Fruit fly (Drosophila melanogaster) whole organism, prepupa: Measurements from ENCODE around the gene CG14322.

Experiments
- Blimp-1 ChIP-seq: fragments of 200-800 bp; sonication (Bioruptor generic); optimal IDR thresholded peaks from 3 replicates; lab custom pipeline; 2017; ENCODE audit warnings: missing biosample characterization, missing genetic modification characterization, mild to moderate bottlenecking, moderate library complexity, missing genetic modification reagents
- CG10631 ChIP-seq: fragments of 200-800 bp; sonication (Bioruptor generic); optimal IDR thresholded peaks from 2 replicates; lab custom pipeline; 2016; ENCODE audit warnings: missing biosample characterization, missing genetic modification characterization
- CG10669 ChIP-seq: fragments of 200-800 bp; sonication (Bioruptor generic); optimal IDR thresholded peaks from 3 replicates; lab custom pipeline; 2018; ENCODE audit warnings: missing biosample characterization, mild to moderate bottlenecking, missing genetic modification characterization, moderate library complexity
- CG11294 ChIP-seq: fragments of 200-800 bp; sonication (Bioruptor generic); IDR thresholded peaks from 2 replicates; pipeline ENCODE4 v1.3.6; 2022; ENCODE audit warnings: missing biosample characterization, missing genetic modification characterization
- CG11762 ChIP-seq: fragments of 200-800 bp; sonication (Bioruptor generic); optimal IDR thresholded peaks from 3 replicates; lab custom pipeline; 2016; ENCODE audit warnings: missing biosample characterization, missing genetic modification characterization; ENCODE audit not compliant: insufficient read depth
- CG11902 ChIP-seq: fragments of 200-800 bp; sonication (Bioruptor generic); optimal IDR thresholded peaks from 3 replicates; lab custom pipeline; 2016; ENCODE audit warnings: missing biosample characterization, missing genetic modification characterization
- CG1621 ChIP-seq: fragments of 200-800 bp; sonication (Bioruptor generic); optimal IDR thresholded peaks from 3 replicates; lab custom pipeline; 2018; ENCODE audit warnings: missing biosample characterization, mild to moderate bottlenecking, missing genetic modification characterization
- CG16779 ChIP-seq: fragments of 200-800 bp; sonication (Bioruptor generic); optimal IDR thresholded peaks from 3 replicates; lab custom pipeline; 2017; ENCODE audit warnings: missing biosample characterization, mild to moderate bottlenecking, missing genetic modification characterization
- CG3032 ChIP-seq: fragments of 200-800 bp; optimal IDR thresholded peaks from 2 replicates; lab custom pipeline; 2019; ENCODE audit warnings: missing biosample characterization, mild to moderate bottlenecking, missing genetic modification characterization, moderate library complexity
- CG31627 ChIP-seq: fragments of 200-800 bp; sonication (Bioruptor generic); optimal IDR thresholded peaks from 3 replicates; lab custom pipeline; 2016; ENCODE audit warnings: missing biosample characterization, missing genetic modification characterization
- CG34406 ChIP-seq: fragments of 200-800 bp; sonication (Bioruptor generic); optimal IDR thresholded peaks from 3 replicates; lab custom pipeline; 2016; ENCODE audit warnings: missing biosample characterization, missing genetic modification characterization
- CG3919 ChIP-seq: fragments of 200-800 bp; sonication (Bioruptor generic); optimal IDR thresholded peaks from 3 replicates; lab custom pipeline; 2016; ENCODE audit warnings: missing biosample characterization, missing genetic modification characterization
- CG4318 ChIP-seq: fragments of 200-800 bp; sonication (Bioruptor generic); optimal IDR thresholded peaks from 3 replicates; lab custom pipeline; 2017; ENCODE audit warnings: missing biosample characterization, mild to moderate bottlenecking, missing genetic modification characterization
- CG6163 ChIP-seq: fragments of 200-800 bp; sonication (Bioruptor generic); IDR thresholded peaks from 3 replicates; pipeline ENCODE4 v1.3.6; 2022; ENCODE audit warnings: missing biosample characterization, missing genetic modification characterization
- CG6276 ChIP-seq: fragments of 200-800 bp; sonication (Bioruptor generic); optimal IDR thresholded peaks from 2 replicates; lab custom pipeline; 2017; ENCODE audit warnings: missing biosample characterization, mild to moderate bottlenecking, missing genetic modification characterization
- CG6792 ChIP-seq: fragments of 200-800 bp; sonication (Bioruptor generic); optimal IDR thresholded peaks from 3 replicates; lab custom pipeline; 2016; ENCODE audit warnings: missing biosample characterization, missing genetic modification characterization
- CG6808 ChIP-seq: fragments of 200-800 bp; sonication (Bioruptor generic); optimal IDR thresholded peaks from 3 replicates; lab custom pipeline; 2017; ENCODE audit warnings: missing biosample characterization, missing genetic modification characterization, mild to moderate bottlenecking, moderate library complexity, missing genetic modification reagents
- CG7368 ChIP-seq: fragments of 200-800 bp; sonication (Bioruptor generic); optimal IDR thresholded peaks from 3 replicates; lab custom pipeline; 2016; ENCODE audit warnings: missing biosample characterization, missing genetic modification characterization
- CG8119 ChIP-seq: fragments of 200-800 bp; sonication (Bioruptor generic); IDR thresholded peaks from 3 replicates; pipeline ENCODE4 v1.3.6; 2022; ENCODE audit warnings: missing biosample characterization, missing genetic modification characterization
- CG8319 ChIP-seq: fragments of 200-800 bp; sonication (Bioruptor generic); optimal IDR thresholded peaks from 3 replicates; lab custom pipeline; 2016; ENCODE audit warnings: missing biosample characterization, missing genetic modification characterization
- CG8632 ChIP-seq: fragments of 200-800 bp; sonication (Bioruptor generic); optimal IDR thresholded peaks from 3 replicates; lab custom pipeline; 2016; ENCODE audit warnings: missing biosample characterization, missing genetic modification characterization
- CG9139 ChIP-seq: fragments of 200-800 bp; sonication (Bioruptor generic); optimal IDR thresholded peaks from 3 replicates; lab custom pipeline; 2017; ENCODE audit warnings: missing biosample characterization, mild to moderate bottlenecking, missing genetic modification characterization
- Eip75B ChIP-seq: fragments of 200-800 bp; sonication (Bioruptor generic); optimal IDR thresholded peaks from 3 replicates; lab custom pipeline; 2016; ENCODE audit warnings: missing biosample characterization, missing genetic modification characterization
- Eip78C ChIP-seq: fragments of 200-800 bp; sonication (Bioruptor generic); peaks from one replicate; lab custom pipeline; 2016; ENCODE audit warnings: missing biosample characterization, missing genetic modification characterization
- Eip93F ChIP-seq: fragments of 200-800 bp; sonication (Bioruptor generic); optimal IDR thresholded peaks from 2 replicates; lab custom pipeline; 2016; ENCODE audit warnings: missing biosample characterization, mild to moderate bottlenecking, missing genetic modification characterization
- Ets96B ChIP-seq: fragments of 200-800 bp; optimal IDR thresholded peaks from 2 replicates; lab custom pipeline; 2019; ENCODE audit warnings: missing biosample characterization, mild to moderate bottlenecking, missing genetic modification characterization, moderate library complexity
- Hr38 ChIP-seq: sonication (Bioruptor generic); optimal IDR thresholded peaks from 2 replicates; lab custom pipeline; 2016; ENCODE audit warnings: missing biosample characterization, missing genetic modification characterization
- Met ChIP-seq: fragments of 200-800 bp; sonication (Bioruptor generic); optimal IDR thresholded peaks from 3 replicates; lab custom pipeline; 2016; ENCODE audit warnings: missing biosample characterization, missing genetic modification characterization
- OdsH ChIP-seq: fragments of 200-800 bp; sonication (Bioruptor generic); optimal IDR thresholded peaks from 3 replicates; lab custom pipeline; 2016; ENCODE audit warnings: missing biosample characterization, missing genetic modification characterization
- Sox102F ChIP-seq: fragments of 200-800 bp; sonication (Bioruptor generic); optimal IDR thresholded peaks from 2 replicates; lab custom pipeline; 2016; ENCODE audit warnings: missing biosample characterization, mild to moderate bottlenecking, missing genetic modification characterization
- Sox14 ChIP-seq: fragments of 200-800 bp; sonication (Bioruptor generic); optimal IDR thresholded peaks from 3 replicates; lab custom pipeline; 2016; ENCODE audit warnings: missing biosample characterization, missing genetic modification characterization
- Sox15 ChIP-seq: fragments of 200-800 bp; sonication (Bioruptor generic); optimal IDR thresholded peaks from 3 replicates; lab custom pipeline; 2016; ENCODE audit warnings: missing biosample characterization, missing genetic modification characterization
- achi ChIP-seq: fragments of 200-800 bp; sonication (Bioruptor generic); optimal IDR thresholded peaks from 3 replicates; lab custom pipeline; 2016; ENCODE audit warnings: missing biosample characterization, missing genetic modification characterization
- acj6 ChIP-seq: fragments of 200-800 bp; sonication (Bioruptor generic); optimal IDR thresholded peaks from 3 replicates; lab custom pipeline; 2016; ENCODE audit warnings: missing biosample characterization, missing genetic modification characterization
- dac ChIP-seq: fragments of 200-800 bp; sonication (Bioruptor generic); optimal IDR thresholded peaks from 2 replicates; lab custom pipeline; 2017; ENCODE audit warnings: missing biosample characterization, mild to moderate bottlenecking, missing genetic modification characterization
- esn ChIP-seq: fragments of 200-800 bp; sonication (Bioruptor generic); optimal IDR thresholded peaks from 2 replicates; lab custom pipeline; 2016; ENCODE audit warnings: missing biosample characterization, mild to moderate bottlenecking, missing genetic modification characterization, moderate library complexity
- fd59A ChIP-seq: fragments of 200-800 bp; sonication (Bioruptor generic); optimal IDR thresholded peaks from 2 replicates; lab custom pipeline; 2017; ENCODE audit warnings: missing biosample characterization, mild to moderate bottlenecking, missing genetic modification characterization, missing genetic modification reagents
- fd85E ChIP-seq: fragments of 200-800 bp; sonication (Bioruptor generic); optimal IDR thresholded peaks from 3 replicates; lab custom pipeline; 2016; ENCODE audit warnings: missing biosample characterization, missing genetic modification characterization
- lz ChIP-seq: fragments of 200-800 bp; sonication (Bioruptor generic); optimal IDR thresholded peaks from 3 replicates; lab custom pipeline; 2016; ENCODE audit warnings: missing biosample characterization, missing genetic modification characterization
- net ChIP-seq: fragments of 200-800 bp; sonication (Bioruptor generic); optimal IDR thresholded peaks from 3 replicates; lab custom pipeline; 2016; ENCODE audit warnings: missing biosample characterization, missing genetic modification characterization
- pdm3 ChIP-seq: fragments of 200-800 bp; sonication (Bioruptor generic); optimal IDR thresholded peaks from 3 replicates; lab custom pipeline; 2016; ENCODE audit warnings: missing biosample characterization, missing genetic modification characterization
- salr ChIP-seq, 2 experiments: fragments of 200-800 bp; sonication (Bioruptor generic); optimal IDR thresholded peaks; 3 replicates each; lab custom pipeline; 2016 to 2018; ENCODE audit warnings: missing biosample characterization in 2 of 2, missing genetic modification characterization in 2 of 2, mild to moderate bottlenecking in 1 of 2
- ss ChIP-seq, 2 experiments: fragments of 200-800 bp; sonication (Bioruptor generic); optimal IDR thresholded peaks; 2 replicates in 1 of 2; 3 replicates in 1 of 2; lab custom pipeline; 2017 to 2018; ENCODE audit warnings: mild to moderate bottlenecking in 2 of 2, missing biosample characterization in 2 of 2, missing genetic modification characterization in 2 of 2, moderate library complexity in 1 of 2
- svp ChIP-seq: fragments of 200-800 bp; sonication (Bioruptor generic); peaks from one replicate; lab custom pipeline; 2016; ENCODE audit warnings: missing biosample characterization, missing genetic modification characterization
- topi ChIP-seq: fragments of 200-800 bp; sonication (Bioruptor generic); optimal IDR thresholded peaks from 3 replicates; lab custom pipeline; 2016; ENCODE audit warnings: missing biosample characterization, missing genetic modification characterization
- vri ChIP-seq: fragments of 200-800 bp; sonication (Bioruptor generic); optimal IDR thresholded peaks from 3 replicates; lab custom pipeline; 2016; ENCODE audit warnings: missing biosample characterization, mild to moderate bottlenecking, missing genetic modification characterization

CG14322 gene

DNA sequence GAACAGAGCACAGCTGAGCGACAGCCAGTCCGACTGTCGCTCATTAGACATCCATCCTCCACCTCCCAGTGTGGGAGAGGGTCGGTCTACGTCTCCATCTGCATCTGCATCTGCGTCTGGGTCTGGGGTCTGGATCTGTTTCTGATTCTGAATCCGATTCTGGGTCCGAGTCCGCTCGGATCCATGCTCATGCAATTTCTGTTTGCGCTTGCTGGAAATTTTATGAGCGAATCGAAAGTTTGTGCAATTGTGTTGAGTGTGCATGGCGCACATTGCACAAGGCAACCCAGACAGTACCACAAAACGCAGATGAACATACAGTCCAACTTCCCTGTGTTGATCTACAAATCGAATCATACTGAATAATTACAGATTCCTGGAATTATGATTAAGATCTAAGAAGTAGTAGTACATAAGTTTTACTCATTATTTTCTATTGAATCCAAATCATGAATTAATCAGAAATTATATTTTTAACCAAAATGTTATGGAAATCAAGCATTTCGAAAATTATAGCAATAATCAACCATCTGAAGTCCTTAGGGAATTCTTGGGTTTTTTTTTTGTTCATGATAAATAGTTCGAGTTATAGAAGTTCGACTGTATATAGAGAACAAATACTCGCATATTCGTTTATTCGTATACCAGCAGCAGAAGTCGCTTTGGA, 55.7 kb downstream of the CG14322 start (continued):
- peak; percentile 96 for TF ChIP-seq CG10669 (GFP tag; lab: Kevin White, UChicago)
- peak; percentile 94 for TF ChIP-seq CG4318 (GFP tag; lab: Kevin White, UChicago)
- TF ChIP-seq ss (GFP tag; optimal IDR thresholded peaks at IDR 0.05; lab: Kevin White, UChicago), result peak; percentile 86 to 91
- TF ChIP-seq CG10631, result peak; percentile 96
- TF ChIP-seq CG11902, result peak; percentile 94
- peak; percentile 96 for TF ChIP-seq acj6 (GFP tag; lab: Kevin White, UChicago)
- peak; percentile 91 for TF ChIP-seq fd59A (GFP tag; lab: Kevin White, UChicago)
- TF ChIP-seq CG6808 (GFP tag; lab: Kevin White, UChicago), result peak; percentile 94
- peak; percentile 97 for TF ChIP-seq CG6276
- TF ChIP-seq, all 60 proteins: peak for 59

DNA sequence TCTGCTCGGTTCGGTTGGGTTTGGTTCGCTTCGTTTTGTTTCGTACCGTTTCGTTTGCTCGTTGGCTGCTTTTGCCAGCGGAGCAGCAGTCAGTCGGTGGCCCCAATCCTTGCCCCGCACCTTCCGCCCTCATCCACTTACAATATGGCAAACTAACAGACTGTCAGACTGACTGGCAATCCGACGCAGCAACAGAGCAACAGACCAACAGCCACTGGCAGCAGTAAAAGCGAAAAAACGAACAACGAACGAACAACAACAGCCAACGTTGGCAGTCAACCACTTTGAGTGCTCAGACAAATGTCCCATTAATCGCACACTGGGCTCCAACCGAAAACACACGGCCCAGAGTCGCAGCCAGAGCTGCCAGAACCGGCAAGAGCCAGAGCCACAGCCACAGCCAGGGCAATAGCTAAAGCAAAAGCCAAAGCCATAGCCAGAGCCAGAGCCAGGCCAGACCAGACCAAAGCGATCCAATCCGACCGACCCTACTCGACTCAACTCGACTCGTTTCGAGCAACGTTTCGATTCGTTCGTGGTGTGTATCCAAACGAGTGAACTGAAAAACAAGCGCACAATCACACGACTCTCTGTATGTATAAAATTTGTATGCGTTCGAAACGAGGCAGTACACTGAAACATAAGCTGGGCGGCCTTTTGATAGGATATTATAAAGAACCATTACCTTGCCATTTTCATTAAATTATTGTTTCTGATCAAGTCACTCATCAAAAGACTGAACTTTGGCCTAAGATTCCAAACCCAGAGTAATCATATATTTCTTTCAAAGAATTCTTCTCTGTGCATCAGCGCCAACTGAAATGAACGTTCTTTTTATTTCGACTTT, 56.4 kb downstream of the CG14322 start:
- peak; percentile 99 for TF ChIP-seq achi
- peak; percentile 100 for TF ChIP-seq esn (GFP tag; lab: Kevin White, UChicago)
- peak; percentile 100 for TF ChIP-seq CG6163 (GFP tag; lab: Robert Waterston, UW)
- peak; percentile 100 for TF ChIP-seq Sox14 (GFP tag; lab: Kevin White, UChicago)
- peak; percentile 100 for TF ChIP-seq Sox102F
- peak; percentile 100 for TF ChIP-seq net
- TF ChIP-seq Eip93F (GFP tag; lab: Kevin White, UChicago), result peak; percentile 100
- peak; percentile 100 for TF ChIP-seq OdsH
- peak; percentile 100 for TF ChIP-seq vri (GFP tag; lab: Kevin White, UChicago)
- peak; percentile 100 for TF ChIP-seq CG3032 (tag; lab: Kevin White, UChicago)
- TF ChIP-seq CG7368 (GFP tag; lab: Kevin White, UChicago), result peak; percentile 100
- peak; percentile 100 for TF ChIP-seq Sox15
- peak; percentile 100 for TF ChIP-seq pdm3 (GFP tag; lab: Kevin White, UChicago)
- TF ChIP-seq Ets96B (tag; lab: Kevin White, UChicago), result peak; percentile 100
- TF ChIP-seq CG4318 (GFP tag; lab: Kevin White, UChicago), result peak; percentile 100
- peak; percentile 100 for TF ChIP-seq lz (GFP tag; lab: Kevin White, UChicago)
- TF ChIP-seq CG34406 (GFP tag; lab: Kevin White, UChicago), result peak; percentile 100
- TF ChIP-seq CG16779 (tag; lab: Kevin White, UChicago), result peak; percentile 99
- peak; percentile 99 for TF ChIP-seq fd85E (GFP tag; lab: Kevin White, UChicago)
- TF ChIP-seq CG8319, result peak; percentile 100
- peak; percentile 100 for TF ChIP-seq CG3919
- TF ChIP-seq CG11762, result peak; percentile 100
- peak; percentile 100 for TF ChIP-seq CG8632 (GFP tag; lab: Kevin White, UChicago)
- TF ChIP-seq CG10669 (GFP tag; lab: Kevin White, UChicago), result peak; percentile 100
- peak; percentile 100 for TF ChIP-seq CG6792 (GFP tag; lab: Kevin White, UChicago)
- peak; percentile 100 for TF ChIP-seq ss (GFP tag; optimal IDR thresholded peaks at IDR 0.05; lab: Kevin White, UChicago)
- peak; percentile 100 for TF ChIP-seq CG6276
- peak; percentile 100 for TF ChIP-seq dac
- peak; percentile 100 for TF ChIP-seq CG10631
- peak; percentile 100 for TF ChIP-seq CG8119 (GFP tag; lab: Robert Waterston, UW)
- peak; percentile 97 for TF ChIP-seq Blimp-1
- TF ChIP-seq CG1621, result peak; percentile 99
- peak; percentile 100 for TF ChIP-seq svp (GFP tag; lab: Kevin White, UChicago)
- peak; percentile 100 for TF ChIP-seq Eip75B (GFP tag; lab: Kevin White, UChicago)
- peak; percentile 98 for TF ChIP-seq Hr38
- TF ChIP-seq CG11294 (GFP tag; lab: Robert Waterston, UW), result peak; percentile 100
- peak; percentile 100 for TF ChIP-seq Met (GFP tag; lab: Kevin White, UChicago)
- peak; percentile 100 for TF ChIP-seq CG31627 (GFP tag; lab: Kevin White, UChicago)
- peak; percentile 100 for TF ChIP-seq salr (GFP tag; optimal IDR thresholded peaks at IDR 0.05; lab: Kevin White, UChicago)
- TF ChIP-seq CG9139 (GFP tag; lab: Kevin White, UChicago), result peak; percentile 99
- TF ChIP-seq Eip78C (GFP tag; lab: Kevin White, UChicago), result peak; percentile 100
- TF ChIP-seq topi (GFP tag; lab: Kevin White, UChicago), result peak; percentile 100
